Fruit fly (Drosophila melanogaster) whole organism, prepupa: ENCODE measurements around the gene CG16820.
A peak's percentile ranks its signal among the peaks of the same experiment; 100 is the strongest.

Experiments used
- CG31627 ChIP-seq: fragments of 200-800 bp; sonication (Bioruptor generic); optimal IDR thresholded peaks from 3 replicates; lab custom pipeline; 2016; ENCODE audit warnings: missing biosample characterization, missing genetic modification characterization
- CG6808 ChIP-seq: fragments of 200-800 bp; sonication (Bioruptor generic); optimal IDR thresholded peaks from 3 replicates; lab custom pipeline; 2017; ENCODE audit warnings: missing biosample characterization, missing genetic modification characterization, mild to moderate bottlenecking, moderate library complexity, missing genetic modification reagents
- Met ChIP-seq: fragments of 200-800 bp; sonication (Bioruptor generic); optimal IDR thresholded peaks from 3 replicates; lab custom pipeline; 2016; ENCODE audit warnings: missing biosample characterization, missing genetic modification characterization
- Smox ChIP-seq: fragments of 200-800 bp; sonication (Bioruptor generic); optimal IDR thresholded peaks from 3 replicates; lab custom pipeline; 2016; ENCODE audit warnings: missing biosample characterization, missing genetic modification characterization
- Sox15 ChIP-seq: fragments of 200-800 bp; sonication (Bioruptor generic); optimal IDR thresholded peaks from 3 replicates; lab custom pipeline; 2016; ENCODE audit warnings: missing biosample characterization, missing genetic modification characterization
- dsx ChIP-seq: fragments of 200-800 bp; optimal IDR thresholded peaks from 3 replicates; lab custom pipeline; 2019; ENCODE audit warnings: missing biosample characterization, mild to moderate bottlenecking, missing genetic modification characterization, moderate library complexity; ENCODE audit not compliant: poor library complexity, severe bottlenecking
- fkh ChIP-seq: fragments of 200-800 bp; sonication (Bioruptor generic); optimal IDR thresholded peaks from 3 replicates; lab custom pipeline; 2017; ENCODE audit warnings: missing biosample characterization, mild to moderate bottlenecking, missing genetic modification characterization, moderate library complexity
- lz ChIP-seq: fragments of 200-800 bp; sonication (Bioruptor generic); optimal IDR thresholded peaks from 3 replicates; lab custom pipeline; 2016; ENCODE audit warnings: missing biosample characterization, missing genetic modification characterization

dm6 chr2L:13266627-13267026 lies 20.6 kb downstream of the CG16820 start:
- TF ChIP-seq Smox (GFP tag; lab: Kevin White, UChicago) (no peak), CG6808 (GFP tag; lab: Kevin White, UChicago) (peak; percentile 21), dsx (GFP tag; lab: Kevin White, UChicago) (no peak), Met (GFP tag; lab: Kevin White, UChicago) (no peak), CG31627 (GFP tag; lab: Kevin White, UChicago) (no peak), lz (GFP tag; lab: Kevin White, UChicago) (no peak), fkh (no peak), Sox15 (GFP tag; lab: Kevin White, UChicago) (no peak)
